ENCODE assay signal across 5 fruit fly cellular contexts in the genomic region with DNA sequence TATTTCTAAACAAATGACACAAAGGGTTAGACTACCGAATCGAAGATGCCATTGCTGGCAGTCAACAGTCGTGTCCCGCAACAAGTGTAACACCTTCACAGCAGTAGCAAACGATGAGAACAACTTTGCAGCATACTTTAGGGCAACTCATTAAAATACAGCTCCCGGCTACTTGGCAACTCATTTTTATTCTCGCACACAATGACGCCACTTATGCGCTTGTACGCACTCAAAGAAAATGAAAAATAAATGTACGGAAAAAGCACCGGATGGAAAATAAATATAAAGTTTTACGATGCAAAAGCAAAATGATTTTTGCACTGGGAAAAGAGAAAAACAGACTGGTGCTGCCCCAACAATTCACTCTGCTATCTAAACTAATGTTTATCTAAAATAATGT.
TF ChIP-seq lines count a peak whose summit lies in the region.

No protein-coding gene starts in this region.

- no peak for TF ChIP-seq CTCF in whole organism, embryonic (GFP tag; optimal IDR thresholded peaks at IDR 0.05; lab: Kevin White, UChicago)

TF ChIP-seq in whole organism, adult, 20 proteins besides CTCF, POLR2A, EP300 and RAD21:
- TF ChIP-seq Hr96 (GFP tag; optimal IDR thresholded peaks at IDR 0.05; lab: Kevin White, UChicago) (no peak), CG14711 (tag; optimal IDR thresholded peaks at IDR 0.05; lab: Kevin White, UChicago) (peak; percentile 92)

TF ChIP-seq in whole organism, embryonic, 481 proteins besides CTCF, POLR2A, EP300 and RAD21 (continues in another document):
- TF ChIP-seq CG42726 (GFP tag; IDR thresholded peaks at IDR 0.05; lab: Robert Waterston, UW; ENCODE audit: partially characterized antibody) (no peak), CG10147 (GFP tag; optimal IDR thresholded peaks at IDR 0.05; lab: Kevin White, UChicago) (no peak), CG13123 (GFP tag; optimal IDR thresholded peaks at IDR 0.05; lab: Kevin White, UChicago) (no peak), dpn (GFP tag; optimal IDR thresholded peaks at IDR 0.05; lab: Kevin White, UChicago) (no peak), CG2199 (GFP tag; IDR thresholded peaks at IDR 0.05; lab: Robert Waterston, UW) (peak; percentile 92), CG2712 (tag; optimal IDR thresholded peaks at IDR 0.05; lab: Kevin White, UChicago) (no peak), CG11695 (GFP tag; IDR thresholded peaks at IDR 0.05; lab: Robert Waterston, UW) (no peak), CG9437 (GFP tag; optimal IDR thresholded peaks at IDR 0.05; lab: Kevin White, UChicago) (no peak), vnd (GFP tag; IDR thresholded peaks at IDR 0.05; lab: Robert Waterston, UW; ENCODE audit: partially characterized antibody) (no peak), vvl (GFP tag; IDR thresholded peaks at IDR 0.05; lab: Robert Waterston, UW) (peak; percentile 50), CG8359 (GFP tag; optimal IDR thresholded peaks at IDR 0.05; lab: Kevin White, UChicago; ENCODE audit: borderline replicate concordance) (no peak), shn (GFP tag; optimal IDR thresholded peaks at IDR 0.05; lab: Kevin White, UChicago) (no peak), Side (GFP tag; optimal IDR thresholded peaks at IDR 0.05; lab: Kevin White, UChicago) (no peak), Rfx (GFP tag; IDR thresholded peaks at IDR 0.05; lab: Robert Waterston, UW) (peak; percentile 43; the same call in 1 of the 2 replicates), Eip74EF (GFP tag; optimal IDR thresholded peaks at IDR 0.05; lab: Kevin White, UChicago) (no peak), tgo (GFP tag; IDR thresholded peaks at IDR 0.05; lab: Robert Waterston, UW) (peak; percentile 24; the same call in 2 of the 3 replicates), ssp (GFP tag; IDR thresholded peaks at IDR 0.05; lab: Robert Waterston, UW) (no peak), CG11696 (GFP tag; IDR thresholded peaks at IDR 0.05; lab: Robert Waterston, UW) (no peak), Trl (optimal IDR thresholded peaks at IDR 0.05; lab: Kevin White, UChicago) (no peak), Trl (GFP tag; optimal IDR thresholded peaks at IDR 0.05; lab: Kevin White, UChicago) (no peak), Oaz (GFP tag; IDR thresholded peaks at IDR 0.05; lab: Robert Waterston, UW) (no peak)

TF ChIP-seq in whole organism, prepupa, 60 proteins besides CTCF, POLR2A, EP300 and RAD21 (continues in another document):
- no peak for TF ChIP-seq CG8319 (GFP tag; optimal IDR thresholded peaks at IDR 0.05; lab: Kevin White, UChicago)
- TF ChIP-seq Hr38 (GFP tag; optimal IDR thresholded peaks at IDR 0.05; lab: Kevin White, UChicago), result no peak
- peak; percentile 9 for TF ChIP-seq CG3032 (tag; optimal IDR thresholded peaks at IDR 0.05; lab: Kevin White, UChicago)
- peak; percentile 15 for TF ChIP-seq achi (GFP tag; optimal IDR thresholded peaks at IDR 0.05; lab: Kevin White, UChicago)
- TF ChIP-seq pdm3 (GFP tag; optimal IDR thresholded peaks at IDR 0.05; lab: Kevin White, UChicago), result peak; percentile 23
- TF ChIP-seq CG6276 (GFP tag; optimal IDR thresholded peaks at IDR 0.05; lab: Kevin White, UChicago), result peak; percentile 35
- no peak for TF ChIP-seq Gug (GFP tag; IDR thresholded peaks at IDR 0.05; lab: Robert Waterston, UW)
- TF ChIP-seq Eip93F (GFP tag; optimal IDR thresholded peaks at IDR 0.05; lab: Kevin White, UChicago), result no peak
- no peak for TF ChIP-seq CG1621 (tag; optimal IDR thresholded peaks at IDR 0.05; lab: Kevin White, UChicago)
- peak; percentile 27 for TF ChIP-seq CG32006 (GFP tag; optimal IDR thresholded peaks at IDR 0.05; lab: Kevin White, UChicago)
- TF ChIP-seq Blimp-1 (GFP tag; optimal IDR thresholded peaks at IDR 0.05; lab: Kevin White, UChicago), result no peak
- TF ChIP-seq Met (GFP tag; optimal IDR thresholded peaks at IDR 0.05; lab: Kevin White, UChicago), result no peak
- TF ChIP-seq Ets21C (GFP tag; optimal IDR thresholded peaks at IDR 0.05; lab: Kevin White, UChicago), result no peak
- TF ChIP-seq Sox15 (GFP tag; optimal IDR thresholded peaks at IDR 0.05; lab: Kevin White, UChicago), result no peak
- TF ChIP-seq CG3919 (GFP tag; optimal IDR thresholded peaks at IDR 0.05; lab: Kevin White, UChicago), result peak; percentile 29
- TF ChIP-seq CG10631 (GFP tag; optimal IDR thresholded peaks at IDR 0.05; lab: Kevin White, UChicago), result no peak
- no peak for TF ChIP-seq Smox (GFP tag; optimal IDR thresholded peaks at IDR 0.05; lab: Kevin White, UChicago)
- TF ChIP-seq net (GFP tag; optimal IDR thresholded peaks at IDR 0.05; lab: Kevin White, UChicago), result no peak
- no peak for TF ChIP-seq fd59A (GFP tag; optimal IDR thresholded peaks at IDR 0.05; lab: Kevin White, UChicago)
- no peak for TF ChIP-seq Sox102F (GFP tag; optimal IDR thresholded peaks at IDR 0.05; lab: Kevin White, UChicago)
- no peak for TF ChIP-seq Ets96B (tag; optimal IDR thresholded peaks at IDR 0.05; lab: Kevin White, UChicago)
- peak; percentile 41; the same call in 1 of the 2 replicates for TF ChIP-seq CG15336 (GFP tag; IDR thresholded peaks at IDR 0.05; lab: Robert Waterston, UW)
- no peak for TF ChIP-seq cyc (GFP tag; optimal IDR thresholded peaks at IDR 0.05; lab: Kevin White, UChicago)

TF ChIP-seq in whole organism, pupa, 21 proteins besides CTCF, POLR2A, EP300 and RAD21:
- TF ChIP-seq CG8301 (tag; optimal IDR thresholded peaks at IDR 0.05; lab: Kevin White, UChicago), result peak; percentile 40
- TF ChIP-seq EcR (GFP tag; optimal IDR thresholded peaks at IDR 0.05; lab: Kevin White, UChicago), result no peak
- TF ChIP-seq CG12605 (GFP tag; IDR thresholded peaks at IDR 0.05; lab: Robert Waterston, UW), result peak; percentile 73
- peak; percentile 43 for TF ChIP-seq D1 (tag; optimal IDR thresholded peaks at IDR 0.05; lab: Kevin White, UChicago)
- peak; percentile 58 for TF ChIP-seq CG14655 (GFP tag; optimal IDR thresholded peaks at IDR 0.05; lab: Kevin White, UChicago)
- TF ChIP-seq CG9948 (tag; optimal IDR thresholded peaks at IDR 0.05; lab: Kevin White, UChicago), result no peak
- peak; percentile 9 for TF ChIP-seq CG15710 (tag; optimal IDR thresholded peaks at IDR 0.05; lab: Kevin White, UChicago)
- TF ChIP-seq CG34367 (tag; optimal IDR thresholded peaks at IDR 0.05; lab: Kevin White, UChicago), result peak; percentile 38
- TF ChIP-seq Pif1A (GFP tag; optimal IDR thresholded peaks at IDR 0.05; lab: Kevin White, UChicago), result peak; percentile 29
- no peak for TF ChIP-seq Snoo (tag; optimal IDR thresholded peaks at IDR 0.05; lab: Kevin White, UChicago)
- peak; percentile 77 for TF ChIP-seq CG4496 (GFP tag; IDR thresholded peaks at IDR 0.05; lab: Robert Waterston, UW)
- no peak for TF ChIP-seq CG13204 (GFP tag; optimal IDR thresholded peaks at IDR 0.05; lab: Kevin White, UChicago)
- TF ChIP-seq Ets98B (GFP tag; IDR thresholded peaks at IDR 0.05; lab: Robert Waterston, UW), result peak; percentile 61
- TF ChIP-seq CG8159 (tag; optimal IDR thresholded peaks at IDR 0.05; lab: Kevin White, UChicago), result peak; percentile 9
- peak; percentile 16; the same call in 1 of the 2 replicates for TF ChIP-seq CG32121 (GFP tag; IDR thresholded peaks at IDR 0.05; lab: Robert Waterston, UW)
- TF ChIP-seq gl (tag; optimal IDR thresholded peaks at IDR 0.05; lab: Kevin White, UChicago), result peak; percentile 59

TF ChIP-seq in whole organism, wandering third instar larva, 38 proteins besides CTCF, POLR2A, EP300 and RAD21:
- no peak for TF ChIP-seq Hr78 (GFP tag; optimal IDR thresholded peaks at IDR 0.05; lab: Kevin White, UChicago)
- no peak for TF ChIP-seq usp (GFP tag; optimal IDR thresholded peaks at IDR 0.05; lab: Kevin White, UChicago)
- TF ChIP-seq N (GFP tag; optimal IDR thresholded peaks at IDR 0.05; lab: Kevin White, UChicago), result peak; percentile 55
- no peak for TF ChIP-seq Abd-B (GFP tag; optimal IDR thresholded peaks at IDR 0.05; lab: Kevin White, UChicago)
- TF ChIP-seq jim (GFP tag; optimal IDR thresholded peaks at IDR 0.05; lab: Kevin White, UChicago), result no peak
- peak; percentile 30 for TF ChIP-seq Vsx2 (GFP tag; optimal IDR thresholded peaks at IDR 0.05; lab: Kevin White, UChicago; ENCODE audit: partially characterized antibody)
- no peak for TF ChIP-seq dl (GFP tag; optimal IDR thresholded peaks at IDR 0.05; lab: Kevin White, UChicago; ENCODE audit: insufficient read depth in 1 of 2, partially characterized antibody in 2 of 2)
- peak; percentile 51 for TF ChIP-seq Myc (optimal IDR thresholded peaks at IDR 0.05; lab: Kevin White, UChicago)
- TF ChIP-seq GATAd (GFP tag; optimal IDR thresholded peaks at IDR 0.05; lab: Kevin White, UChicago), result no peak
- TF ChIP-seq Rel (GFP tag; optimal IDR thresholded peaks at IDR 0.05; lab: Kevin White, UChicago), result no peak
- no peak for TF ChIP-seq Rel (tag; optimal IDR thresholded peaks at IDR 0.05; lab: Kevin White, UChicago)
- no peak for TF ChIP-seq br (GFP tag; optimal IDR thresholded peaks at IDR 0.05; lab: Kevin White, UChicago)
- TF ChIP-seq CG9705 (GFP tag; optimal IDR thresholded peaks at IDR 0.05; lab: Kevin White, UChicago), result no peak
- TF ChIP-seq Dif (GFP tag; optimal IDR thresholded peaks at IDR 0.05; lab: Kevin White, UChicago; ENCODE audit: partially characterized antibody), result peak; percentile 40
